Fruit fly (Drosophila melanogaster) whole organism, pupa: ENCODE data around the gene CG6059.
A peak's percentile ranks its signal among the peaks of the same experiment; 100 is the strongest.

Source experiments
- CG10348 ChIP-seq: fragments of 200-800 bp; sonication (Bioruptor generic); IDR thresholded peaks from 2 replicates; pipeline ENCODE4 v1.3.6; 2022; ENCODE audit warnings: missing biosample characterization, missing genetic modification characterization
- CG12605 ChIP-seq: fragments of 200-800 bp; sonication (Bioruptor generic); IDR thresholded peaks from 2 replicates; pipeline ENCODE4 v1.3.6; 2022; ENCODE audit warnings: missing biosample characterization, missing genetic modification characterization
- CG13204 ChIP-seq: fragments of 200-800 bp; sonication (Bioruptor generic); optimal IDR thresholded peaks from 2 replicates; lab custom pipeline; 2018; ENCODE audit warnings: missing biosample characterization, mild to moderate bottlenecking, missing genetic modification characterization, moderate library complexity
- CG14655 ChIP-seq: fragments of 200-800 bp; sonication (Bioruptor generic); optimal IDR thresholded peaks from 3 replicates; lab custom pipeline; 2017; ENCODE audit warnings: mild to moderate bottlenecking, missing biosample characterization, missing genetic modification reagents, missing genetic modification characterization
- CG15710 ChIP-seq: fragments of 200-800 bp; sonication (Bioruptor generic); optimal IDR thresholded peaks from 2 replicates; lab custom pipeline; 2018; ENCODE audit warnings: missing biosample characterization, mild to moderate bottlenecking, missing genetic modification characterization, moderate library complexity
- CG17806 ChIP-seq: fragments of 200-800 bp; sonication (Bioruptor generic); optimal IDR thresholded peaks from 2 replicates; lab custom pipeline; 2018; ENCODE audit warnings: missing biosample characterization, mild to moderate bottlenecking, missing genetic modification characterization, moderate library complexity
- CG32121 ChIP-seq: fragments of 200-800 bp; sonication (Bioruptor generic); IDR thresholded peaks from 2 replicates; pipeline ENCODE4 v1.3.6; 2022; ENCODE audit warnings: missing biosample characterization, missing genetic modification characterization
- CG34367 ChIP-seq: fragments of 200-800 bp; sonication (Bioruptor generic); optimal IDR thresholded peaks from 2 replicates; lab custom pipeline; 2018; ENCODE audit warnings: missing biosample characterization, mild to moderate bottlenecking, missing genetic modification characterization
- CG4496 ChIP-seq: fragments of 200-800 bp; sonication (Bioruptor generic); IDR thresholded peaks from 3 replicates; pipeline ENCODE4 v1.3.6; 2022; ENCODE audit warnings: missing biosample characterization, missing genetic modification characterization
- CG8159 ChIP-seq: fragments of 200-800 bp; sonication (Bioruptor generic); optimal IDR thresholded peaks from 3 replicates; lab custom pipeline; 2018; ENCODE audit warnings: missing biosample characterization, mild to moderate bottlenecking, missing genetic modification characterization, moderate library complexity
- CG8301 ChIP-seq: fragments of 200-800 bp; sonication (Bioruptor generic); optimal IDR thresholded peaks from 2 replicates; lab custom pipeline; 2018; ENCODE audit warnings: missing biosample characterization, mild to moderate bottlenecking, missing genetic modification characterization
- CG9948 ChIP-seq: fragments of 200-800 bp; sonication (Bioruptor generic); optimal IDR thresholded peaks from 2 replicates; lab custom pipeline; 2018; ENCODE audit warnings: missing biosample characterization, mild to moderate bottlenecking, missing genetic modification characterization, moderate library complexity
- D1 ChIP-seq: fragments of 200-800 bp; sonication (Bioruptor generic); optimal IDR thresholded peaks from 2 replicates; lab custom pipeline; 2018; ENCODE audit warnings: missing biosample characterization, mild to moderate bottlenecking, missing genetic modification characterization, moderate library complexity
- EcR ChIP-seq: fragments of 200-800 bp; sonication (Bioruptor generic); optimal IDR thresholded peaks from 3 replicates; lab custom pipeline; 2019; ENCODE audit warnings: missing biosample characterization, missing genetic modification characterization, mild to moderate bottlenecking, moderate library complexity, missing genetic modification reagents
- Ets98B ChIP-seq: fragments of 200-800 bp; sonication (Bioruptor generic); IDR thresholded peaks from 2 replicates; pipeline ENCODE4 v1.3.6; 2022; ENCODE audit warnings: missing biosample characterization, missing genetic modification characterization
- Pif1A ChIP-seq: fragments of 200-800 bp; sonication (Bioruptor generic); optimal IDR thresholded peaks from 3 replicates; lab custom pipeline; 2016; ENCODE audit warnings: missing biosample characterization, missing genetic modification characterization
- Pif1B ChIP-seq: fragments of 200-800 bp; sonication (Bioruptor generic); optimal IDR thresholded peaks from 3 replicates; lab custom pipeline; 2016; ENCODE audit warnings: missing biosample characterization, missing genetic modification characterization
- Snoo ChIP-seq: fragments of 200-800 bp; sonication (Bioruptor generic); optimal IDR thresholded peaks from 3 replicates; lab custom pipeline; 2017; ENCODE audit warnings: missing biosample characterization, mild to moderate bottlenecking, missing genetic modification characterization, inconsistent platforms
- fd96Ca ChIP-seq: fragments of 200-800 bp; sonication (Bioruptor generic); IDR thresholded peaks from 3 replicates; pipeline ENCODE4 v1.3.6; 2022; ENCODE audit warnings: missing biosample characterization, missing genetic modification characterization
- gl ChIP-seq: fragments of 200-800 bp; sonication (Bioruptor generic); optimal IDR thresholded peaks from 2 replicates; lab custom pipeline; 2018; ENCODE audit warnings: missing biosample characterization, mild to moderate bottlenecking, missing genetic modification characterization
- rn ChIP-seq: fragments of 200-800 bp; sonication (Bioruptor generic); IDR thresholded peaks from 2 replicates; pipeline ENCODE4 v1.3.6; 2022; ENCODE audit warnings: missing biosample characterization, missing genetic modification characterization

CG6059 gene

DNA sequence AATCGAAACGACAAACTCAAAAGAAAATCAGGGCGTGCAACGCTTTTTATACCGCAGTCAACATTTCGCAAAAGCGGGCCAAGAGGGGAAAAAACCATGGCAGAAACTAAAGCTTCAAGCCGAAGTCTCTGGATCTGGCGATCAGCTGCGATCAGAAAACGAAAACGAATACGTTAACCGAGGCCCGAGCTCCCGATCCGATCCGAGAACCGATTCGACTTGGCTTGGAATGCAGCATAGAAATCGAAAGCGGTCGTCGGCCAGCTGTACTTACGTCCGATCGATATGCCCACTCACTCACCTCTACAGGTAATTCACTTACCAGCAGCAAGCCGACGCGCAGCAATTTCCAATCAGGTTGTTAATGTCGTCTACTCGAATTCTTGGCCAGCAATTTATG is 33.4 kb downstream of the CG6059 start, which contains the start of gene Cpr97Eb:
Gene Cpr97Eb, minus strand, starts transcription at position 25 of the 400 bp plus-strand sequence.
- TF ChIP-seq Pif1B (GFP tag; lab: Kevin White, UChicago) (no peak), CG14655 (GFP tag; lab: Kevin White, UChicago) (no peak), CG32121 (GFP tag; lab: Robert Waterston, UW) (0 out of 2 replicates have a peak, but pooled peaks have one; percentile 40), CG12605 (GFP tag; lab: Robert Waterston, UW) (no peak), CG9948 (tag; lab: Kevin White, UChicago) (no peak), CG17806 (no peak), CG10348 (GFP tag; lab: Robert Waterston, UW) (no peak), CG15710 (tag; lab: Kevin White, UChicago) (no peak), CG4496 (GFP tag; lab: Robert Waterston, UW) (peak; percentile 15; the same call in 1 of the 3 replicates), CG8159 (no peak), CG34367 (no peak), gl (no peak), Pif1A (GFP tag; lab: Kevin White, UChicago) (no peak), Snoo (tag; lab: Kevin White, UChicago) (no peak), CG13204 (no peak), rn (GFP tag; lab: Robert Waterston, UW) (no peak), CG8301 (no peak), D1 (no peak), fd96Ca (GFP tag; lab: Robert Waterston, UW) (no peak), EcR (peak; percentile 44), Ets98B (GFP tag; lab: Robert Waterston, UW) (0 out of 2 replicates have a peak, but pooled peaks have one; percentile 24)

DNA sequence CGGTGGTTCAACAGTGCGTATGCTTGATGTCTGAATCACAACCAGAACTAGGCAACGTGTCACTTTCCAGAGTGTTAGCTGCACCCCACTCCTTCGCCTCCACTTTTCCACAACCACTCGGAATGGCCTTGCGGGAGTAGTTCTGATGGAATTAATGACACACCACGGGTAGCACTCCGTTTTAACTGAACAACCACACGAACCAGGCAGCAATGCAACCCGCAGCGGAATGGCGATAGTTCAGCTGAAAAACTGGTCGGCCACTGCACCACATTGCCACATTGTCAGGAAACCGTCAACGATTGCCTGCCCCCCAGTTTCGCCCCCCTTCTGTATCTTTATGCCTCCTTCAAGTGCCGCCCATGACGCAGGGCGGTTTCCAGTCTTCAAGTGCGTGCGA is 36.9 kb downstream of the CG6059 start, which contains the start of gene Cpr97Ea:
Gene Cpr97Ea, minus strand, starts transcription at position 230 of the 400 bp plus-strand sequence.
- TF ChIP-seq EcR (peak; percentile 70), CG13204 (peak; percentile 53), CG34367 (no peak)

DNA sequence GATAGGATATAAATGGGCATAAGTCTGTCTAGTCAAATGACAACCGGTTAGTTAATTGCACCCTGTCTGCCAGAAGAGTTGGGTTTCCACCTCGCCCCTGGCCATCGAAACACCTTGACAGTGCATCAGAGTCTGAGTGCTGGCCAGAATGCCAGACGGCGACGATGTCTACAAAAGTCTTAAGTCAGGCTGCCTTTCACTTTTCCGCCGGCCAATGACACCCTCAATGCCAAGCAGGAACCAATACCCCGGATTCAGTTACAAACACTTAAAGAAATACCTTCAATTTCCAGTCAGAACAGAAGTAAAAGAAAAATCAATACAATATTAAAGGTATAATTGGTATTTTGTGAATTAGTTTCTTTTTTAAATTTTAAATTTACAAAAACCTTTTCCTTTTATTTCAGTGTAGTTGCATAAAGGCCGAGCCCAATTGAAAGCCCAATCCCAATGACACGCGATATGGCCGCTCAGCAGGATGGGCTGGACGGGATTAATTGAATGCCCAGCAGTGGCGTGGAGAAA is 39.9 kb downstream of the CG6059 start:
- TF ChIP-seq Snoo (tag; lab: Kevin White, UChicago) (no peak), CG9948 (tag; lab: Kevin White, UChicago) (peak; percentile 18), gl (peak; percentile 11), CG32121 (GFP tag; lab: Robert Waterston, UW) (peak; percentile 25; the same call in 1 of the 2 replicates), CG12605 (GFP tag; lab: Robert Waterston, UW) (peak; percentile 62), CG10348 (GFP tag; lab: Robert Waterston, UW) (no peak), Pif1A (GFP tag; lab: Kevin White, UChicago) (peak; percentile 62), fd96Ca (GFP tag; lab: Robert Waterston, UW) (no peak), CG13204 (no peak), EcR (peak; percentile 91), CG14655 (GFP tag; lab: Kevin White, UChicago) (peak; percentile 42), D1 (no peak), Ets98B (GFP tag; lab: Robert Waterston, UW) (0 out of 2 replicates have a peak, but pooled peaks have one; percentile 10), CG34367 (no peak), rn (GFP tag; lab: Robert Waterston, UW) (no peak), CG8301 (peak; percentile 6), CG8159 (peak; percentile 74), CG15710 (tag; lab: Kevin White, UChicago) (no peak), CG17806 (peak; percentile 54), Pif1B (GFP tag; lab: Kevin White, UChicago) (no peak), CG4496 (GFP tag; lab: Robert Waterston, UW) (peak; percentile 70; the same call in 2 of the 3 replicates)

DNA sequence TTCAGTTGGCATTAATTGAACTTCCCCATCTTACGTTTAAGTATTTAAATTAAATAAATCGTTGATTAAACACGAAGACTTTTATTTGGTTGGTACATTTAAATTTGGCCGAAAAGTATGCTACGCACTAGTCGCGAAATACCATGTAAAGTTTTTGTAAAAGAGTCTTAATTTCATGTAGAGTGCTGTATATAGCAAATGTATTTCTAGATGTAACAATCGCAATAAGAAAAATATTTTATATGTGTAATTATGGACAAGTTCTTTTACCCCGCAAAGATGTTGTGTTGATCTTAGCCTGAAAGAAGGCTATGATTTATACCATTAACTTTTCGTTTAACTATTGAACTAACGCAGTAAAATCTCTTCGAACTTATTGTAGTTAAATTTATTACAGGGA is 41.7 kb downstream of the CG6059 start:
- no peak for TF ChIP-seq rn (GFP tag; lab: Robert Waterston, UW)
- no peak for TF ChIP-seq CG8301
- TF ChIP-seq CG4496 (GFP tag; lab: Robert Waterston, UW), result no peak
- no peak for TF ChIP-seq Pif1A (GFP tag; lab: Kevin White, UChicago)
- no peak for TF ChIP-seq CG10348 (GFP tag; lab: Robert Waterston, UW)
- no peak for TF ChIP-seq CG12605 (GFP tag; lab: Robert Waterston, UW)
- no peak for TF ChIP-seq EcR
- TF ChIP-seq Pif1B (GFP tag; lab: Kevin White, UChicago), result no peak
- no peak for TF ChIP-seq CG8159
- no peak for TF ChIP-seq fd96Ca (GFP tag; lab: Robert Waterston, UW)
- no peak for TF ChIP-seq CG9948 (tag; lab: Kevin White, UChicago)
- TF ChIP-seq CG34367, result no peak
- TF ChIP-seq CG32121 (GFP tag; lab: Robert Waterston, UW), result no peak
- no peak for TF ChIP-seq CG13204

DNA sequence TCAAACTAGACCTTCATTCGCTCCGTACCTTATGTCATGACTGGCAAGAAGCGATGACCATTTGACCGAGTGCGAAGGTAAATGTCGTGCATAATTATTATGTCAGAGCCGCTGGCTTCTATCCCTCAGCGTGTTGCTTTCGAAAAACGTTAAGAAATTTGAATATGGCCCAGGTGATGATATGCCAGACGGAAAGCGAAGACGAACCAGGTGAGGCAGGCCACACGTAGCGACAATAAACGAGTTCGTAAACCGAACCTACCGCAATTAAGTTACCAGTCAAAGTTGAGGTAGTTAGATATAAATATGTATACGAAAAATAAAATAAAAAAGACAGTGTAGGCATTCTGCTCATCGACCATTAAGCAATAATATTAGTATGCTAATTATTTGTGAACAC is 47.9 kb downstream of the CG6059 start:
- no peak for TF ChIP-seq gl
- no peak for TF ChIP-seq fd96Ca (GFP tag; lab: Robert Waterston, UW)
- TF ChIP-seq CG13204, result no peak
- TF ChIP-seq CG8159, result no peak

dm6 chr3R:27075694-27076093 is 48.8 kb downstream of the CG6059 start, which contains the start of gene CG14257:
Gene CG14257 (plus strand): TSS chr3R:27075870.
- TF ChIP-seq CG12605 (GFP tag; lab: Robert Waterston, UW) (0 out of 2 replicates have a peak, but pooled peaks have one; percentile 34), CG8301 (no peak), CG4496 (GFP tag; lab: Robert Waterston, UW) (0 out of 3 replicates have a peak, but pooled peaks have one; percentile 34)
